Fruit fly (Drosophila melanogaster): ENCODE results near the gene CG7368.

The CG7368 gene

dm6 chr3L:11648410-11648809, 51.4 kb downstream of the CG7368 start, which contains the start of the genes RIOK1 and Polr3H (continued):
- TF ChIP-seq phol (tag; optimal IDR thresholded peaks at IDR 0.05) = peak; percentile 96
- TF ChIP-seq btn (GFP tag; optimal IDR thresholded peaks at IDR 0.05) = no peak
- no peak for TF ChIP-seq CG10959 (GFP tag; IDR thresholded peaks at IDR 0.05)
- TF ChIP-seq Hr51 (GFP tag; optimal IDR thresholded peaks at IDR 0.05) = peak in 1 of 2 experiments; percentile 63
- TF ChIP-seq tgo (GFP tag; IDR thresholded peaks at IDR 0.05) = peak; percentile 74
- peak; percentile 21; the same call in 1 of the 2 replicates for TF ChIP-seq ara (GFP tag; IDR thresholded peaks at IDR 0.05)
- peak in 1 of 2 experiments; percentile 10 for TF ChIP-seq Pdp1 (GFP tag; optimal IDR thresholded peaks at IDR 0.05)
- peak; percentile 38; the same call in 1 of the 3 replicates for TF ChIP-seq CG14050 (GFP tag; IDR thresholded peaks at IDR 0.05)
- TF ChIP-seq CoRest (tag; optimal IDR thresholded peaks at IDR 0.05) = no peak
- TF ChIP-seq Asciz (GFP tag; optimal IDR thresholded peaks at IDR 0.05) = no peak
- TF ChIP-seq odd (GFP tag; optimal IDR thresholded peaks at IDR 0.05) = no peak
- TF ChIP-seq so (GFP tag; IDR thresholded peaks at IDR 0.05) = no peak
- TF ChIP-seq CrebB (tag; optimal IDR thresholded peaks at IDR 0.05) = peak; percentile 29
- TF ChIP-seq Awh (GFP tag; IDR thresholded peaks at IDR 0.05) = no peak
- TF ChIP-seq CG14965 (GFP tag; optimal IDR thresholded peaks at IDR 0.05; ENCODE audit: borderline replicate concordance) = peak; percentile 3
- peak; percentile 64 for TF ChIP-seq Meics (GFP tag; optimal IDR thresholded peaks at IDR 0.05)
- TF ChIP-seq zen2 (GFP tag; IDR thresholded peaks at IDR 0.05; ENCODE audit: partially characterized antibody) = no peak
- no peak for TF ChIP-seq luna (GFP tag; optimal IDR thresholded peaks at IDR 0.05)
- 0 out of 2 replicates have a peak, but pooled peaks have one; percentile 31 for TF ChIP-seq cas (GFP tag; IDR thresholded peaks at IDR 0.05)
- TF ChIP-seq CG11696 (GFP tag; IDR thresholded peaks at IDR 0.05) = no peak
- peak; percentile 67 for TF ChIP-seq E2f2 (GFP tag; IDR thresholded peaks at IDR 0.05)
- no peak for TF ChIP-seq CG4360 (GFP tag; IDR thresholded peaks at IDR 0.05)
- no peak for TF ChIP-seq CG11085 (GFP tag; IDR thresholded peaks at IDR 0.05)
- TF ChIP-seq Hand (GFP tag; optimal IDR thresholded peaks at IDR 0.05) = no peak
- TF ChIP-seq NC2α (GFP tag; optimal IDR thresholded peaks at IDR 0.05) = no peak
- peak; percentile 52 for TF ChIP-seq Dad (GFP tag; optimal IDR thresholded peaks at IDR 0.05)
- TF ChIP-seq CG34376 (GFP tag; optimal IDR thresholded peaks at IDR 0.05) = no peak
- TF ChIP-seq chif (GFP tag; optimal IDR thresholded peaks at IDR 0.05) = peak; percentile 62 to 76
- TF ChIP-seq CG10209 (GFP tag; optimal IDR thresholded peaks at IDR 0.05) = no peak
- TF ChIP-seq CG8478 (optimal IDR thresholded peaks at IDR 0.05) = no peak
- no peak for TF ChIP-seq Nf-YB (GFP tag; optimal IDR thresholded peaks at IDR 0.05)
- TF ChIP-seq danr (GFP tag; IDR thresholded peaks at IDR 0.05) = no peak
- peak; percentile 60 for TF ChIP-seq Ada2b (GFP tag; IDR thresholded peaks at IDR 0.05)
- TF ChIP-seq insv (GFP tag; optimal IDR thresholded peaks at IDR 0.05) = no peak
- no peak for TF ChIP-seq Vsx1 (GFP tag; optimal IDR thresholded peaks at IDR 0.05)
- TF ChIP-seq CG11723 (GFP tag; optimal IDR thresholded peaks at IDR 0.05) = no peak
- no peak for TF ChIP-seq CG12744 (GFP tag; optimal IDR thresholded peaks at IDR 0.05)
- no peak for TF ChIP-seq CG3407 (GFP tag; optimal IDR thresholded peaks at IDR 0.05)
- TF ChIP-seq ab (GFP tag; optimal IDR thresholded peaks at IDR 0.05) = peak; percentile 68
- no peak for TF ChIP-seq nerfin-2 (GFP tag; IDR thresholded peaks at IDR 0.05; ENCODE audit: partially characterized antibody)
- peak; percentile 88 for TF ChIP-seq Ets65A (GFP tag)
- TF ChIP-seq cwo (GFP tag; optimal IDR thresholded peaks at IDR 0.05) = peak; percentile 82
- TF ChIP-seq CG4730 (GFP tag; IDR thresholded peaks at IDR 0.05) = peak; percentile 23; the same call in 1 of the 2 replicates
- TF ChIP-seq stc (GFP tag; IDR thresholded peaks at IDR 0.05) = peak; percentile 59; the same call in 1 of the 2 replicates
- TF ChIP-seq CG16863 (GFP tag; optimal IDR thresholded peaks at IDR 0.05) = peak; percentile 61
- TF ChIP-seq CG12155 (GFP tag; optimal IDR thresholded peaks at IDR 0.05) = peak; percentile 68
- no peak for TF ChIP-seq sens-2 (GFP tag; IDR thresholded peaks at IDR 0.05)
- no peak for TF ChIP-seq crol (GFP tag; IDR thresholded peaks at IDR 0.05)
- peak; percentile 68 for TF ChIP-seq CG4617 (GFP tag; optimal IDR thresholded peaks at IDR 0.05; ENCODE audit: borderline replicate concordance)
- no peak for TF ChIP-seq pfk (GFP tag; optimal IDR thresholded peaks at IDR 0.05)
- TF ChIP-seq CG2199 (GFP tag; IDR thresholded peaks at IDR 0.05) = 0 out of 3 replicates have a peak, but pooled peaks have one; percentile 20

All from whole organism, embryonic.